Fruit fly (Drosophila melanogaster): Measurements from ENCODE around the gene CG9777.

The CG9777 gene

DNA sequence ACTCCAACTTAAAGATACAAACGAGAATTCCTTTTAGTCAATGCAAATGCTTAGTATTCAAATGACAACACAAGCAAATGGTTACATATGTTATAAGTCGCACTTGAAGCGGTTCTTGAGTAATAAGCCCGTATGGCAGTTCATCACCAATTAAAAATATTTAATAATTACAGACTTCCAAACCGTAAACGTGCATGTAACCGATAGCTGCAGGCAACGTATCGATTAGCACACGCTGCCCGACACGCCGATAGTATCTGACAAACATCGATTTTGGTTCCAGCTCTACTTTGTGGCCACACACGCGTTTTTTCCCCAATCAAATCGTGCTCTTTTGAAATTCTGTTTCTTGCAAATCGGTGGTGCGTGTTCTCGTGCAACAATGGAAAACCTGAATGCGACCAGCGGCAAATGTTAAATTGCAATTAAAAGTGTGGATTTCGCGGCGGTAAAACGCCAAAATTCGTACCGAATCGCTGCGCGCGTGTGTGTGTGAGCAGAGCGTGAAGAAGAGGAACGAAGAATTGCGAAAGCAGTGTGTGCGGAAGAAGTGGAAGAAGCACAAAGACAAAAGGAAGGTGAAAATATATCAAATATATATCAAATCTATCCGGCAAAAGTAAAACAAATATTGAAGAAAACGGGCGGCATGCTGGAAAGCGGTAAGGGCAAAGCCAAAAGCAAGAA lies 32.9 kb downstream of the CG9777 start, which contains the start of the genes CG9784 and Nup153 (continued):
- TF ChIP-seq CG2678 (tag; optimal IDR thresholded peaks at IDR 0.05) (no peak), Atf6 (GFP tag; IDR thresholded peaks at IDR 0.05) (no peak), HLH3B (GFP tag; IDR thresholded peaks at IDR 0.05) (no peak), ci (GFP tag; IDR thresholded peaks at IDR 0.05) (0 out of 3 replicates have a peak, but pooled peaks have one; percentile 8), sens (GFP tag) (peak; percentile 51), CG7963 (GFP tag; IDR thresholded peaks at IDR 0.05; ENCODE audit: partially characterized antibody) (peak; percentile 95), pum (GFP tag; optimal IDR thresholded peaks at IDR 0.05) (no peak), Adf1 (GFP tag; IDR thresholded peaks at IDR 0.05) (no peak; the same call in 1 of the 2 replicates), CG34224 (GFP tag; IDR thresholded peaks at IDR 0.05; ENCODE audit: partially characterized antibody) (peak; percentile 88), Max (GFP tag; optimal IDR thresholded peaks at IDR 0.05) (no peak), Sin3A (optimal IDR thresholded peaks at IDR 0.05) (peak; percentile 55), CG2116 (GFP tag; optimal IDR thresholded peaks at IDR 0.05) (peak; percentile 32), CG34376 (GFP tag; optimal IDR thresholded peaks at IDR 0.05) (no peak), nerfin-1 (tag; optimal IDR thresholded peaks at IDR 0.05) (no peak), CG7839 (tag; optimal IDR thresholded peaks at IDR 0.05) (no peak), Pdp1 (GFP tag; optimal IDR thresholded peaks at IDR 0.05) (no peak), Opbp (GFP tag; IDR thresholded peaks at IDR 0.05; ENCODE audit: partially characterized antibody) (peak; percentile 95), CG12219 (GFP tag; optimal IDR thresholded peaks at IDR 0.05) (no peak), pan (optimal IDR thresholded peaks at IDR 0.05) (no peak), pan (GFP tag; optimal IDR thresholded peaks at IDR 0.05 in 1 of 2, IDR thresholded peaks at IDR 0.05 in 1 of 2) (no peak), CG6765 (GFP tag; optimal IDR thresholded peaks at IDR 0.05) (no peak), bcd (GFP tag; optimal IDR thresholded peaks at IDR 0.05) (no peak), CG1832 (GFP tag; optimal IDR thresholded peaks at IDR 0.05) (no peak), CG9932 (GFP tag; IDR thresholded peaks at IDR 0.05) (peak; percentile 75), HLH4C (GFP tag; IDR thresholded peaks at IDR 0.05; ENCODE audit: partially characterized antibody) (peak; percentile 93), Poxn (GFP tag; IDR thresholded peaks at IDR 0.05) (no peak), ato (GFP tag; IDR thresholded peaks at IDR 0.05; ENCODE audit: partially characterized antibody) (peak; percentile 93), gem (tag; optimal IDR thresholded peaks at IDR 0.05) (no peak), sens-2 (GFP tag; IDR thresholded peaks at IDR 0.05) (0 out of 2 replicates have a peak, but pooled peaks have one; percentile 18), YL-1 (GFP tag; optimal IDR thresholded peaks at IDR 0.05) (no peak), CG10431 (GFP tag; optimal IDR thresholded peaks at IDR 0.05) (no peak), CG4360 (GFP tag; IDR thresholded peaks at IDR 0.05) (no peak), ab (GFP tag; optimal IDR thresholded peaks at IDR 0.05) (no peak), CG15269 (tag; optimal IDR thresholded peaks at IDR 0.05) (no peak), CG31388 (GFP tag; optimal IDR thresholded peaks at IDR 0.05) (no peak), CG2712 (tag; optimal IDR thresholded peaks at IDR 0.05) (no peak), vfl (GFP tag; optimal IDR thresholded peaks at IDR 0.05) (no peak), CG17385 (GFP tag; optimal IDR thresholded peaks at IDR 0.05) (peak; percentile 85), CG12236 (GFP tag; optimal IDR thresholded peaks at IDR 0.05) (no peak), CG2129 (GFP tag; IDR thresholded peaks at IDR 0.05; ENCODE audit: partially characterized antibody) (peak; percentile 76), CG9727 (GFP tag; optimal IDR thresholded peaks at IDR 0.05) (no peak), fru (optimal IDR thresholded peaks at IDR 0.05) (no peak), Awh (GFP tag; IDR thresholded peaks at IDR 0.05) (no peak), CG12744 (GFP tag; optimal IDR thresholded peaks at IDR 0.05) (no peak), psq (GFP tag; optimal IDR thresholded peaks at IDR 0.05) (peak; percentile 68), zen2 (GFP tag; IDR thresholded peaks at IDR 0.05; ENCODE audit: partially characterized antibody) (peak; percentile 94), gro (GFP tag; optimal IDR thresholded peaks at IDR 0.05) (no peak), CG13894 (tag; optimal IDR thresholded peaks at IDR 0.05) (no peak), Rfx (GFP tag; IDR thresholded peaks at IDR 0.05) (peak; percentile 49), Sox102F (GFP tag; optimal IDR thresholded peaks at IDR 0.05) (no peak)
